Fruit fly (Drosophila melanogaster): Measurements from ENCODE around the gene f.
A peak's percentile ranks its signal among the peaks of the same experiment; 100 is the strongest.

Gene f

dm6 chrX:17300609-17301208, 68.0 kb downstream of the f start (continued):
- TF ChIP-seq Blimp-1 (GFP tag; optimal IDR thresholded peaks at IDR 0.05), result peak; percentile 74
- no peak for TF ChIP-seq sd (tag; optimal IDR thresholded peaks at IDR 0.05)
- TF ChIP-seq Nf-YC (tag; optimal IDR thresholded peaks at IDR 0.05), result peak; percentile 8
- no peak for TF ChIP-seq al (GFP tag; IDR thresholded peaks at IDR 0.05)
- no peak for TF ChIP-seq Lpt (GFP tag; optimal IDR thresholded peaks at IDR 0.05)
- no peak for TF ChIP-seq CG14050 (GFP tag; IDR thresholded peaks at IDR 0.05)
- peak; percentile 28; the same call in 1 of the 2 replicates for TF ChIP-seq peb (GFP tag; IDR thresholded peaks at IDR 0.05)
- TF ChIP-seq bowl (GFP tag; IDR thresholded peaks at IDR 0.05), result no peak
- TF ChIP-seq CG2129 (GFP tag; IDR thresholded peaks at IDR 0.05; ENCODE audit: partially characterized antibody), result no peak
- TF ChIP-seq cad (GFP tag; optimal IDR thresholded peaks at IDR 0.05), result no peak
- no peak for TF ChIP-seq Dip3 (GFP tag; optimal IDR thresholded peaks at IDR 0.05)
- TF ChIP-seq CG10543 (GFP tag; optimal IDR thresholded peaks at IDR 0.05), result peak; percentile 12
- no peak for TF ChIP-seq cato (GFP tag; optimal IDR thresholded peaks at IDR 0.05; ENCODE audit: borderline replicate concordance)
- no peak for TF ChIP-seq gcm2 (GFP tag; optimal IDR thresholded peaks at IDR 0.05)
- TF ChIP-seq cg (GFP tag; optimal IDR thresholded peaks at IDR 0.05), result no peak
- no peak for TF ChIP-seq CG9609 (GFP tag; optimal IDR thresholded peaks at IDR 0.05)
- TF ChIP-seq org-1 (GFP tag; optimal IDR thresholded peaks at IDR 0.05), result peak; percentile 66
- peak; percentile 17 for TF ChIP-seq shn (GFP tag; optimal IDR thresholded peaks at IDR 0.05)
- no peak for TF ChIP-seq ase (GFP tag; IDR thresholded peaks at IDR 0.05)
- TF ChIP-seq dpn (GFP tag; optimal IDR thresholded peaks at IDR 0.05), result peak; percentile 11 to 52
- peak; percentile 85 for TF ChIP-seq nmo (GFP tag; optimal IDR thresholded peaks at IDR 0.05)
- peak; percentile 24 for TF ChIP-seq Abd-B (GFP tag; optimal IDR thresholded peaks at IDR 0.05)
- TF ChIP-seq CG12299 (tag; optimal IDR thresholded peaks at IDR 0.05), result no peak
- peak; percentile 14 for TF ChIP-seq kah (GFP tag; optimal IDR thresholded peaks at IDR 0.05)
- no peak for TF ChIP-seq Poxn (GFP tag; IDR thresholded peaks at IDR 0.05)
- TF ChIP-seq CG11723 (GFP tag; optimal IDR thresholded peaks at IDR 0.05), result no peak
- no peak for TF ChIP-seq CG10565 (GFP tag; optimal IDR thresholded peaks at IDR 0.05)
- no peak for TF ChIP-seq ham (GFP tag; IDR thresholded peaks at IDR 0.05)
- TF ChIP-seq MTF-1 (GFP tag; optimal IDR thresholded peaks at IDR 0.05; ENCODE audit: borderline replicate concordance), result no peak
- peak; percentile 49 for TF ChIP-seq Max (GFP tag; optimal IDR thresholded peaks at IDR 0.05)
- TF ChIP-seq Nf-YB (GFP tag; optimal IDR thresholded peaks at IDR 0.05), result no peak
- TF ChIP-seq Sry-δ (GFP tag; optimal IDR thresholded peaks at IDR 0.05), result no peak
- no peak for TF ChIP-seq E2f1 (GFP tag; IDR thresholded peaks at IDR 0.05)
- TF ChIP-seq tap (tag; optimal IDR thresholded peaks at IDR 0.05), result peak; percentile 47
- TF ChIP-seq CG6272 (GFP tag; IDR thresholded peaks at IDR 0.05), result 0 out of 2 replicates have a peak, but pooled peaks have one; percentile 4
- no peak for TF ChIP-seq CG5245 (GFP tag; optimal IDR thresholded peaks at IDR 0.05)
- TF ChIP-seq oc (tag; optimal IDR thresholded peaks at IDR 0.05), result no peak
- TF ChIP-seq CG9215 (GFP tag; IDR thresholded peaks at IDR 0.05), result peak; percentile 28
- no peak for TF ChIP-seq fu2 (GFP tag; optimal IDR thresholded peaks at IDR 0.05)
- peak; percentile 49 for TF ChIP-seq grau (tag; optimal IDR thresholded peaks at IDR 0.05)
- TF ChIP-seq bbx (GFP tag; IDR thresholded peaks at IDR 0.05; ENCODE audit: partially characterized antibody), result 0 out of 2 replicates have a peak, but pooled peaks have one; percentile 20
- TF ChIP-seq unc-4 (GFP tag; IDR thresholded peaks at IDR 0.05; ENCODE audit: partially characterized antibody), result no peak
- TF ChIP-seq CG17186 (GFP tag; optimal IDR thresholded peaks at IDR 0.05), result peak; percentile 8
- TF ChIP-seq CG16779 (GFP tag; IDR thresholded peaks at IDR 0.05), result no peak
- TF ChIP-seq MBD-R2 (GFP tag; IDR thresholded peaks at IDR 0.05), result no peak
- peak; percentile 0 for TF ChIP-seq CG13775 (GFP tag; optimal IDR thresholded peaks at IDR 0.05)
- peak; percentile 69 for TF ChIP-seq CG17359 (tag; optimal IDR thresholded peaks at IDR 0.05)
- TF ChIP-seq CG14667 (GFP tag; IDR thresholded peaks at IDR 0.05), result no peak; the same call in 1 of the 2 replicates
- peak; percentile 52 for TF ChIP-seq Hr3 (GFP tag; optimal IDR thresholded peaks at IDR 0.05)
- TF ChIP-seq Fer1 (GFP tag; optimal IDR thresholded peaks at IDR 0.05), result peak; percentile 60

Data from whole organism, embryonic.